Worm (Caenorhabditis elegans) whole organism, young adult: ENCODE data around the gene amt-2.

Experiments used
- B0261.1 ChIP-seq: sonication (generic microtip); optimal IDR thresholded peaks from 2 replicates; lab custom pipeline; 2016; ENCODE audit warnings: mild to moderate bottlenecking, missing genetic modification characterization, moderate library complexity, missing compliant biosample characterization
- F49E8.2 ChIP-seq: sonication (generic microtip); optimal IDR thresholded peaks from 3 replicates; lab custom pipeline; 2017; ENCODE audit warnings: missing genetic modification characterization, mild to moderate bottlenecking, missing compliant biosample characterization, antibody characterized with exemption, moderate library complexity; ENCODE audit not compliant: insufficient read depth
- K12H6.12 ChIP-seq: fragments of 200-800 bp; sonication (Bioruptor generic); optimal IDR thresholded peaks from 2 replicates; lab custom pipeline; 2018; ENCODE audit warnings: mild to moderate bottlenecking, missing genetic modification characterization, missing compliant biosample characterization
- Y56A3A.18 ChIP-seq: fragments of 200-800 bp; sonication (Bioruptor generic); IDR thresholded peaks from 2 replicates; pipeline ENCODE4 v1.3.6; 2022; ENCODE audit warnings: missing genetic modification reagents, missing genetic modification characterization, missing compliant biosample characterization
- ama-1 ChIP-seq, 3 experiments: fragments of 150-350 bp in 1 of 3; sonication (generic microtip) in 2 of 3; optimal IDR thresholded peaks; 2 replicates each; lab custom pipeline; 2014 to 2018; ENCODE audit warnings: missing biosample characterization in 2 of 3, missing genetic modification characterization in 2 of 3, missing genetic modification reagents in 2 of 3
- nhr-27 ChIP-seq: fragments of 200-800 bp; sonication (Bioruptor generic); optimal IDR thresholded peaks from 2 replicates; lab custom pipeline; 2018; ENCODE audit warnings: mild to moderate bottlenecking, missing genetic modification characterization, moderate library complexity, missing compliant biosample characterization
- pha-4 ChIP-seq: fragments of 150-350 bp; sonication (generic microtip); optimal IDR thresholded peaks from 2 replicates; lab custom pipeline; 2014; ENCODE audit warnings: missing biosample characterization, missing genetic modification reagents, missing genetic modification characterization
- unc-62 ChIP-seq: fragments of 150-350 bp; optimal IDR thresholded peaks from 2 replicates; lab custom pipeline; 2014; ENCODE audit warnings: missing biosample characterization, missing genetic modification reagents, missing genetic modification characterization

ce11 chrIV:13079119-13079518, 36.9 kb downstream of the amt-2 start, which contains the start of gene C39E9.8:
- TF ChIP-seq pha-4 (tag; lab: Kevin White, UChicago) (no peak), Y56A3A.18 (no peak), B0261.1 (tag; lab: Kevin White, UChicago) (no peak), ama-1 (optimal IDR thresholded peaks at IDR 0.05; lab: Kevin White, UChicago) (no peak), ama-1 (GFP tag; optimal IDR thresholded peaks at IDR 0.05; lab: Kevin White, UChicago) (no peak), F49E8.2 (no peak), K12H6.12 (tag; lab: Kevin White, UChicago) (no peak), nhr-27 (tag; lab: Kevin White, UChicago) (no peak), unc-62 (GFP tag; lab: Kevin White, UChicago) (no peak)
